Fruit fly (Drosophila melanogaster) whole organism, pupa: Measurements from ENCODE around the gene CG4367.

Experiments used
- CG10348 ChIP-seq: fragments of 200-800 bp; sonication (Bioruptor generic); IDR thresholded peaks from 2 replicates; pipeline ENCODE4 v1.3.6; 2022; ENCODE audit warnings: missing biosample characterization, missing genetic modification characterization
- CG12605 ChIP-seq: fragments of 200-800 bp; sonication (Bioruptor generic); IDR thresholded peaks from 2 replicates; pipeline ENCODE4 v1.3.6; 2022; ENCODE audit warnings: missing biosample characterization, missing genetic modification characterization
- CG13204 ChIP-seq: fragments of 200-800 bp; sonication (Bioruptor generic); optimal IDR thresholded peaks from 2 replicates; lab custom pipeline; 2018; ENCODE audit warnings: missing biosample characterization, mild to moderate bottlenecking, missing genetic modification characterization, moderate library complexity
- CG14655 ChIP-seq: fragments of 200-800 bp; sonication (Bioruptor generic); optimal IDR thresholded peaks from 3 replicates; lab custom pipeline; 2017; ENCODE audit warnings: mild to moderate bottlenecking, missing biosample characterization, missing genetic modification reagents, missing genetic modification characterization
- CG15710 ChIP-seq: fragments of 200-800 bp; sonication (Bioruptor generic); optimal IDR thresholded peaks from 2 replicates; lab custom pipeline; 2018; ENCODE audit warnings: missing biosample characterization, mild to moderate bottlenecking, missing genetic modification characterization, moderate library complexity
- CG17806 ChIP-seq: fragments of 200-800 bp; sonication (Bioruptor generic); optimal IDR thresholded peaks from 2 replicates; lab custom pipeline; 2018; ENCODE audit warnings: missing biosample characterization, mild to moderate bottlenecking, missing genetic modification characterization, moderate library complexity
- CG32121 ChIP-seq: fragments of 200-800 bp; sonication (Bioruptor generic); IDR thresholded peaks from 2 replicates; pipeline ENCODE4 v1.3.6; 2022; ENCODE audit warnings: missing biosample characterization, missing genetic modification characterization
- CG34367 ChIP-seq: fragments of 200-800 bp; sonication (Bioruptor generic); optimal IDR thresholded peaks from 2 replicates; lab custom pipeline; 2018; ENCODE audit warnings: missing biosample characterization, mild to moderate bottlenecking, missing genetic modification characterization
- CG4496 ChIP-seq: fragments of 200-800 bp; sonication (Bioruptor generic); IDR thresholded peaks from 3 replicates; pipeline ENCODE4 v1.3.6; 2022; ENCODE audit warnings: missing biosample characterization, missing genetic modification characterization
- CG8159 ChIP-seq: fragments of 200-800 bp; sonication (Bioruptor generic); optimal IDR thresholded peaks from 3 replicates; lab custom pipeline; 2018; ENCODE audit warnings: missing biosample characterization, mild to moderate bottlenecking, missing genetic modification characterization, moderate library complexity
- CG8301 ChIP-seq: fragments of 200-800 bp; sonication (Bioruptor generic); optimal IDR thresholded peaks from 2 replicates; lab custom pipeline; 2018; ENCODE audit warnings: missing biosample characterization, mild to moderate bottlenecking, missing genetic modification characterization
- CG9948 ChIP-seq: fragments of 200-800 bp; sonication (Bioruptor generic); optimal IDR thresholded peaks from 2 replicates; lab custom pipeline; 2018; ENCODE audit warnings: missing biosample characterization, mild to moderate bottlenecking, missing genetic modification characterization, moderate library complexity
- D1 ChIP-seq: fragments of 200-800 bp; sonication (Bioruptor generic); optimal IDR thresholded peaks from 2 replicates; lab custom pipeline; 2018; ENCODE audit warnings: missing biosample characterization, mild to moderate bottlenecking, missing genetic modification characterization, moderate library complexity
- EcR ChIP-seq: fragments of 200-800 bp; sonication (Bioruptor generic); optimal IDR thresholded peaks from 3 replicates; lab custom pipeline; 2019; ENCODE audit warnings: missing biosample characterization, missing genetic modification characterization, mild to moderate bottlenecking, moderate library complexity, missing genetic modification reagents
- Ets98B ChIP-seq: fragments of 200-800 bp; sonication (Bioruptor generic); IDR thresholded peaks from 2 replicates; pipeline ENCODE4 v1.3.6; 2022; ENCODE audit warnings: missing biosample characterization, missing genetic modification characterization
- Pif1A ChIP-seq: fragments of 200-800 bp; sonication (Bioruptor generic); optimal IDR thresholded peaks from 3 replicates; lab custom pipeline; 2016; ENCODE audit warnings: missing biosample characterization, missing genetic modification characterization
- Pif1B ChIP-seq: fragments of 200-800 bp; sonication (Bioruptor generic); optimal IDR thresholded peaks from 3 replicates; lab custom pipeline; 2016; ENCODE audit warnings: missing biosample characterization, missing genetic modification characterization
- Snoo ChIP-seq: fragments of 200-800 bp; sonication (Bioruptor generic); optimal IDR thresholded peaks from 3 replicates; lab custom pipeline; 2017; ENCODE audit warnings: missing biosample characterization, mild to moderate bottlenecking, missing genetic modification characterization, inconsistent platforms
- fd96Ca ChIP-seq: fragments of 200-800 bp; sonication (Bioruptor generic); IDR thresholded peaks from 3 replicates; pipeline ENCODE4 v1.3.6; 2022; ENCODE audit warnings: missing biosample characterization, missing genetic modification characterization
- gl ChIP-seq: fragments of 200-800 bp; sonication (Bioruptor generic); optimal IDR thresholded peaks from 2 replicates; lab custom pipeline; 2018; ENCODE audit warnings: missing biosample characterization, mild to moderate bottlenecking, missing genetic modification characterization
- rn ChIP-seq: fragments of 200-800 bp; sonication (Bioruptor generic); IDR thresholded peaks from 2 replicates; pipeline ENCODE4 v1.3.6; 2022; ENCODE audit warnings: missing biosample characterization, missing genetic modification characterization

Gene CG4367

dm6 chr3R:20304877-20305276 is at the start of gene CG4367:
Gene CG4367, minus strand, starts transcription at chr3R:20304977.
- TF ChIP-seq Ets98B, result no peak
- no peak for TF ChIP-seq EcR (GFP tag; lab: Kevin White, UChicago)
- TF ChIP-seq Snoo (tag; lab: Kevin White, UChicago), result no peak
- no peak for TF ChIP-seq CG13204 (GFP tag; lab: Kevin White, UChicago)
- no peak for TF ChIP-seq gl (tag; lab: Kevin White, UChicago)
- no peak for TF ChIP-seq CG15710 (tag; lab: Kevin White, UChicago)

- TF ChIP-seq CG14655, result no peak
- no peak for TF ChIP-seq CG34367
- no peak for TF ChIP-seq CG8301 (tag; lab: Kevin White, UChicago)
- no peak for TF ChIP-seq Pif1A (GFP tag; lab: Kevin White, UChicago)
- no peak for TF ChIP-seq rn (GFP tag; lab: Robert Waterston, UW)
- no peak for TF ChIP-seq CG9948 (tag; lab: Kevin White, UChicago)
- no peak for TF ChIP-seq Ets98B
- no peak for TF ChIP-seq CG8159 (tag; lab: Kevin White, UChicago)
- TF ChIP-seq fd96Ca (GFP tag; lab: Robert Waterston, UW), result no peak
- TF ChIP-seq, all 21 proteins: peak for 0
These were observed 45.5 kb upstream of the CG4367 start for dm6 chr3R:20350278-20350677.

dm6 chr3R:20346903-20347302 is 42.1 kb upstream of the CG4367 start:
- TF ChIP-seq D1 (tag; lab: Kevin White, UChicago), result no peak
- TF ChIP-seq Pif1B (GFP tag; lab: Kevin White, UChicago), result no peak
- no peak for TF ChIP-seq CG8301 (tag; lab: Kevin White, UChicago)
- TF ChIP-seq CG13204 (GFP tag; lab: Kevin White, UChicago), result no peak
- no peak for TF ChIP-seq Ets98B
- TF ChIP-seq CG15710 (tag; lab: Kevin White, UChicago), result no peak
- TF ChIP-seq CG4496, result no peak
- no peak for TF ChIP-seq CG8159 (tag; lab: Kevin White, UChicago)
- no peak for TF ChIP-seq CG14655
- TF ChIP-seq EcR (GFP tag; lab: Kevin White, UChicago), result no peak
- no peak for TF ChIP-seq CG9948 (tag; lab: Kevin White, UChicago)

dm6 chr3R:20338673-20339072 is 33.9 kb upstream of the CG4367 start, which contains the start of gene Ir92a:
Gene Ir92a, plus strand, starts transcription at chr3R:20338973.
- TF ChIP-seq CG14655 (no peak), D1 (tag; lab: Kevin White, UChicago) (no peak), Pif1B (GFP tag; lab: Kevin White, UChicago) (no peak), CG4496 (no peak), Pif1A (GFP tag; lab: Kevin White, UChicago) (no peak), EcR (GFP tag; lab: Kevin White, UChicago) (no peak), CG34367 (no peak), CG9948 (tag; lab: Kevin White, UChicago) (no peak)
- TF ChIP-seq, all 21 proteins: peak for 0

- TF ChIP-seq rn (GFP tag; lab: Robert Waterston, UW), result no peak
- no peak for TF ChIP-seq CG12605 (GFP tag; lab: Robert Waterston, UW)
- TF ChIP-seq D1 (tag; lab: Kevin White, UChicago), result no peak
These were observed 27.9 kb upstream of the CG4367 start for dm6 chr3R:20332688-20333087.

dm6 chr3R:20327572-20328483 is 23.1 kb upstream of the CG4367 start, which contains the start of the genes CG4360 and Sirt2:
Gene CG4360, minus strand, starts transcription at chr3R:20328003.
Gene Sirt2, plus strand, starts transcription at chr3R:20328465.
- TF ChIP-seq EcR (GFP tag; lab: Kevin White, UChicago) (no peak), CG14655 (no peak), CG13204 (GFP tag; lab: Kevin White, UChicago) (no peak), rn (GFP tag; lab: Robert Waterston, UW) (no peak), fd96Ca (GFP tag; lab: Robert Waterston, UW) (0 out of 3 replicates have a peak, but pooled peaks have one; percentile 6), Pif1A (GFP tag; lab: Kevin White, UChicago) (no peak), CG17806 (tag; lab: Kevin White, UChicago) (peak; percentile 26), CG15710 (tag; lab: Kevin White, UChicago) (no peak), CG12605 (GFP tag; lab: Robert Waterston, UW) (no peak), CG34367 (no peak), CG8159 (tag; lab: Kevin White, UChicago) (peak; percentile 53), D1 (tag; lab: Kevin White, UChicago) (no peak), CG9948 (tag; lab: Kevin White, UChicago) (peak; percentile 6), CG10348 (no peak), CG32121 (GFP tag; lab: Robert Waterston, UW) (peak; percentile 46; the same call in 1 of the 2 replicates), Pif1B (GFP tag; lab: Kevin White, UChicago) (no peak), CG4496 (0 out of 3 replicates have a peak, but pooled peaks have one; percentile 35), gl (tag; lab: Kevin White, UChicago) (no peak), Ets98B (peak; percentile 27; the same call in 1 of the 2 replicates)
